Worm (Caenorhabditis elegans): ENCODE results near the gene C49F5.13.

The C49F5.13 gene

DNA sequence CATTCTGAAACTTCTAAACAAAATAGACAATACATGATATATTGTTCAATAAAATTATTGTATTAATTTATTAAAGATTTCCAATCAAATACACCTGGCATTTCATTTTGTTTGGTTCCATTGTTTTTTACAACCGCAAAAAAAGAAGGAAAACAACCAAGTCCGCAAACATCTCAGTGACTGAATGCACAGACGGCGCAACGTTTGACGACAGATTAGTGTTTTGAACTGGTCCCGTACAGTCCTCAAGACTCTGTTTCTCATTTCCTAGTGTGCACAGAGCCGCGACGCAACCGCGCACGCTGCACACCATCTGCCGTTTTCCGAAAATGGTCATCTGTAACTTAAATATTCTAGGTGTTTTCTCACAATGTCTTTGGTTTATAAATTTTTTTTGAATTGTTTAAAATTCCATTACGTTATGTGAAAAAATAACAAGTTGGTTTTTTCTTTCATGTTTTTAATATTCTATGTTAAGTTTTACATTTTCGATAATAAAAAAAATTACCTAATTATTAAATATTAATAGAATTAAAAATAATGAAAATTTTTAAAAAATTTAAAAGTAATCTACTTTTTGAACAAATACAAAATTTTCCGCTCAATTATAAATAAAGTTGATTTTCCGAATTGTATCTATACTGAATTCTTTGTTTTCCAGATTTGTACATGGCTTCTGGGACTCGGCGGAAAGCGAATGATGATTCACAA lies 12.9 kb upstream of the C49F5.13 start, which contains the start of gene lsd-1:
Gene lsd-1 (plus strand): TSS at position 661 of the 711 bp plus-strand sequence.
- TF ChIP-seq attf-5 (GFP tag; optimal IDR thresholded peaks at IDR 0.05), result peak; percentile 20
- TF ChIP-seq B0019.2 (GFP tag; conservative IDR thresholded peaks at IDR 0.05), result no peak
- TF ChIP-seq ceh-58 (GFP tag; IDR thresholded peaks at IDR 0.05), result no peak

DNA sequence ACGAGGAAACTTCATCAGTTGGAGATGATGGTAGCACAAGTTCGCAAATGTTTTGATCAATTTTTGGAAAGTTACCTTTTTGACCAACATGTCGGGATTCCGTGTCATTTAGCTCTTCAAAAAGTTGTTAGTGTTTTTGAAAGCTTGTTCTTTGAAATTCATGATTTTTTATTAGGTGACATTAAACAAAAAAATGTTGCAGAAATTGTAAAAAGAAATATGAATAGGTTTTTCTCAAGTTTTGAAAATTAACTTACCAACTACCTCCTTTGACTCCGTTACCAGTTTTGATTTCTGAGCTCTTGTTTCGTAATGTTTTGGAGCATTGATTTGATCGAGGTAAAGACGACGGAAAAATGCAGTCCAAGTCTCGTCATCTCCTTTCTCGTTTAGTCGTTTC lies 9.1 kb upstream of the C49F5.13 start:
- TF ChIP-seq fkh-3 (tag; optimal IDR thresholded peaks at IDR 0.05) (no peak), lir-1 (GFP tag; conservative IDR thresholded peaks at IDR 0.05) (no peak), hmg-1.2 (GFP tag; IDR thresholded peaks at IDR 0.05) (no peak), hsf-1 (GFP tag; IDR thresholded peaks at IDR 0.05) (no peak), ccch-3 (GFP tag; optimal IDR thresholded peaks at IDR 0.05) (no peak), snpc-1.3 (tag; optimal IDR thresholded peaks at IDR 0.05; ENCODE audit: insufficient read depth) (no peak), efl-1 (GFP tag; optimal IDR thresholded peaks at IDR 0.05) (no peak), ztf-22 (GFP tag; optimal IDR thresholded peaks at IDR 0.05) (no peak)

DNA sequence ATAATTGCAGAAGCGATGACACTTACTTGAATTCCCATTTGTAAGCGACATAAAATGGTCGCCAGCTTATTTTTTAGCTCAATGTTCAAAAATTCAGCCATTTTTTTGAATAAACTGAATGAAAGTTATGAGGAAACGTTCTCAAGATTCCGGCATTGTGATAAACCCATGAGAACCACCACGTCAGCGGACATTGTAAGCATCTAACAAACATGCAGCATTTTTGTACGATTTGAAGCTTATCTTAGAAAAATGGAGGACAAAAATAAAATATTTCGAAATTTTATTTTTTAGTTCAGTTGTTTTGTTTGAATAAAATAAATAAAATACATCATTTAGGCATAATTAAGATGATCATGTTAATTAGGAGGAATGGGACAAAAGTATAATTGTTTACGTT lies 8.0 kb upstream of the C49F5.13 start, which contains the start of gene T08D10.4:
Gene T08D10.4 (minus strand): TSS at position 101 of the 400 bp plus-strand sequence.
- no peak for TF ChIP-seq F57C9.4 (tag; optimal IDR thresholded peaks at IDR 0.05)
- TF ChIP-seq hlh-26 (GFP tag; conservative IDR thresholded peaks at IDR 0.05), result no peak
- TF ChIP-seq B0261.1 (tag; optimal IDR thresholded peaks at IDR 0.05), result no peak
- no peak for TF ChIP-seq ets-4 (GFP tag; optimal IDR thresholded peaks at IDR 0.05)
- no peak for TF ChIP-seq B0035.1 (tag; optimal IDR thresholded peaks at IDR 0.05)

DNA sequence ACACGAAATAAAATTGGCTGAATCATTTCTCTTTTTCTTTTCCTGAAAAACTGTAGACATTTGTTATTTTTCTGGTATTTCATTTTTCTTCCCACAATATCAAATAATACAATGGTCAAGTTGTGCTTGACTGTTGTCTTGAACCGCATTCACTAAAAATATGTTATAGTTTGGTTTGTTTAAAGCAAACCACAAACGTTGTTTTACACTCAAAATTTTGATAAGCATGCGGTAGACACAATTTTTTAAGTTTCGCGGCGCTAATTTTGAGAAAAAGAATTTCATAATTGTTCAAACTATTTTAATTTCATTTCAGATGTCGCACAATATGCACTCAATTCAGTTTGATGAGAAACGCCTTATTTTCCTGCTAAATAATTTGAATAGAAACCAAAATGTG lies 6.1 kb upstream of the C49F5.13 start, which contains the start of gene T08D10.3:
Gene T08D10.3 (plus strand): TSS at position 301 of the 400 bp plus-strand sequence.
- TF ChIP-seq Y53G8AR.9 (GFP tag; conservative IDR thresholded peaks at IDR 0.05) (no peak), nhr-80 (tag; optimal IDR thresholded peaks at IDR 0.05) (peak; percentile 8)

DNA sequence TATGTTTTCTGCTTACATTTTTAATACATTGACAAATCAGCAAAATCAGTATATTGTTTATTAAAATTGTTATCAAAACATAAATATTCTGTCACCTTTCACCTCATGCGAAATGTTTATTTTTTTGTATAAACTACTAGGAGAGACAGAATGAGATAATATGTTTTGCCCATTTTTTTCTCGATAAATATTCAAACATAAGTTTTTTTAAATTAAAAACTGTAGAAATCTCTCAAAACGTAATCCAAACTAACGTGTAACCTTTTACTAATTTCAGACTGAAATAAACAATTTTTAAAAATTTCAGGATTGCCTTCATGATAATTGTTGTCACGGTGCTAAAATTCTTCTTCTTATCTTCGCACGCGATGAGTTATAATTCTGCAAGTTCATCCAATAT lies 4.0 kb upstream of the C49F5.13 start, which contains the start of gene T08D10.5:
Gene T08D10.5 (plus strand): TSS at position 301 of the 400 bp plus-strand sequence.
- no peak for TF ChIP-seq K11D2.4 (GFP tag; IDR thresholded peaks at IDR 0.05)

DNA sequence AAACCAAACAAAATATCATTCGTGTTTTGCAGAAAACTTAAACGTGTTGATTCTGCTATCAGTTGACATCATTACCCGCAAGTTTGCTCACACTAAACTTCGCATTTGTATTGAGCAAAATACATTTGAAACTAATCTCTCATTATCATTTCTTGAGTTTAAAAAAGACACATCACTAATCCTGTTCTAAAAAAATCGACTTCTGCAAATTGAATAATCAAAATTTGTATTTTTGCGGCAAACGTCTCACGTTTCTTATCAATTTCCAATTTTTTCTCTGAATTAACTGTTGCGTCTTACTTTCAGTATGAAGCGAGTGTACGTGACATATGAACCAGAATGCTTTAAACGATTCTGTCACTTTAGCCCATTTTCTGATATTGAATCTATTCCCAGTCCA lies 1.4 kb upstream of the C49F5.13 start, which contains the start of gene C49F5.8:
Gene C49F5.8 (plus strand): TSS at position 301 of the 400 bp plus-strand sequence.
- TF ChIP-seq aptf-3 (GFP tag; IDR thresholded peaks at IDR 0.05), result no peak
- no peak for TF ChIP-seq nhr-27 (tag; optimal IDR thresholded peaks at IDR 0.05)
- TF ChIP-seq nhr-80 (tag; optimal IDR thresholded peaks at IDR 0.05), result peak; percentile 7
- TF ChIP-seq gei-17 (GFP tag; optimal IDR thresholded peaks at IDR 0.05), result no peak

DNA sequence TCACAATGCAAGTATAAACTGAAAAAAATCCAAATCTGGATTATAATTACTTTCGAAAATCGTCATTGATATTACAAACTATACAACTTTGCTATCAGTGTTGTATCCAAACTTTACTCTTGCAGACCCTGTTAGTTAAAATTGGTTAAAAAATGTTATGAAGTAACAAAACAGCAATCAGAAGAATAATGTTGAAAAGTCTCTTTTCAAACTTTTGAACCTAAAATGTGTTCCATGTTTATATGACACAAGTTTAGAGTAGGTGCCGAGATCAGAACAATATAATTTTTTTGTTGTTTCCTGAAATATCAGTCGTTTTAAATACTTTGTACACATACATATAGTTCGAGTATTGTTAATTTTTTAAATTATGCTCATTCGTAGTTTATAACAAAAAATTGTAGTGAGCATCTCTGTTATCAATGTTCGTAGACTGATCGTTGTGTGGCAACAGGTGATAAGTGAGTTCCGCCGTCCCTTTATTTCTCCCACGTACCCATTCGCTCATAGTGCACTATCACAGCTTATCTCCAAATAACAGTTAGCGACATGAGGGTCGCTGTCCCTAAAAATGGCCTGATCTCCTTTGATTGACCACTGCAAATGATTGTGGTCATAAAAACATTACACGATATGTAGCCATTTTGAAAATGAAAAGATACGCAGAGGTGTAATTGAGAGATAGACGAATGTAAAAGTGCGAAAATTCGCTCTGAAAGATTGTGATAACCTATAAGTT lies 1.0 kb downstream of the C49F5.13 start:
- TF ChIP-seq ztf-28 (GFP tag; IDR thresholded peaks at IDR 0.05) (no peak), let-607 (tag; optimal IDR thresholded peaks at IDR 0.05) (peak in 1 of 2 experiments; percentile 1), lsy-27 (tag; optimal IDR thresholded peaks at IDR 0.05; ENCODE audit: borderline replicate concordance, insufficient read depth) (no peak), atf-7 (tag; optimal IDR thresholded peaks at IDR 0.05) (peak; percentile 40), nfya-1 (tag; optimal IDR thresholded peaks at IDR 0.05; ENCODE audit: borderline replicate concordance, insufficient read depth) (no peak), attf-3 (GFP tag; conservative IDR thresholded peaks at IDR 0.05) (no peak), B0261.1 (tag; optimal IDR thresholded peaks at IDR 0.05) (no peak), snpc-3.4 (tag; optimal IDR thresholded peaks at IDR 0.05) (no peak), nfya-2 (GFP tag; IDR thresholded peaks at IDR 0.05) (no peak), ceh-79 (tag; optimal IDR thresholded peaks at IDR 0.05) (no peak), D2030.7 (GFP tag; IDR thresholded peaks at IDR 0.05) (no peak), die-1 (tag; optimal IDR thresholded peaks at IDR 0.05) (no peak), nhr-179 (tag; optimal IDR thresholded peaks at IDR 0.05) (no peak), madf-10 (tag; optimal IDR thresholded peaks at IDR 0.05) (peak; percentile 9), ztf-22 (GFP tag; optimal IDR thresholded peaks at IDR 0.05) (peak; percentile 68), efl-1 (GFP tag; optimal IDR thresholded peaks at IDR 0.05) (no peak)

Measured in whole organism, young adult.